Worm (Caenorhabditis elegans): ENCODE results near the gene rbc-1.

The rbc-1 gene

DNA sequence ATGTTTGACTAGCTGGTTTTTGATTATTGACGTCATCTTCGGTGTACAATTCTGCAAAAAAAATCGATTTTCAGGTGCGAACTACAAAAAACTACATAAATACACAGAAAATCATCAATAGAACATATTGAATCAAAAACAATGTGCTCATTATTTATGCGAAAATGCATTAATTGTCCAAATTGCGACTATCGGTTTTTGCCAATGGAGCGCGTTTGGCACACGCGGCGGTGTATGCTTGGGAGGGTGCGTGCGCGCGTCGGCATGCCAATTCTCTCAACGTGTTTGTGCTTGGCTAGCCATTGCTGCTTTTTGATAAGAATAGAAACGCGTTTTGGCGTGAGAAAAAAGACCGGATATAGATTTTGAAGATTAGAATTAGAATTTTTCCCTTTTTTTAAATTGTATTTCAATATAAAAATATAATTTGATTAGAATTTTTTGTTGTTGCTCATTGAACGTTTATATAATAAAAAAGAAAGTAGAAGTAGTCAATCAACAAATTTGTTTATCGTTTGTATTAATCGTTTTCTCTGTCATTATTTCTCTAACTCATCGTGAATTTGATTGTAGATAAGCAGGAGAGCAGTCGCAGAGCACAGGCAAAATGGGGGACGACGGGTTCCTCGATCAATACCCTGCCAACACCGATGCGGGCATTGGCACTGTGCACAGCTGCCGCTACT is 22.0 kb upstream of the rbc-1 start, which contains the start of the genes C44H4.4 and tap-1:
Gene C44H4.4 (minus strand): TSS at position 51 of the 686 bp plus-strand sequence.
Gene tap-1 (plus strand): TSS at position 574 of the 686 bp plus-strand sequence.
- TF ChIP-seq nhr-28 (tag; optimal IDR thresholded peaks at IDR 0.05) = peak; percentile 16
- peak; percentile 7; the same call in 1 of the 2 replicates for TF ChIP-seq hmg-1.1 (GFP tag; IDR thresholded peaks at IDR 0.05)
- TF ChIP-seq aha-1 (tag) = peak; percentile 98
- TF ChIP-seq rbr-2 (tag; optimal IDR thresholded peaks at IDR 0.05) = peak; percentile 32
- TF ChIP-seq mep-1 (tag; optimal IDR thresholded peaks at IDR 0.05) = peak; percentile 67
- TF ChIP-seq hlh-30 (tag; optimal IDR thresholded peaks at IDR 0.05; ENCODE audit: insufficient read depth) = peak; percentile 50
- peak; percentile 55 for TF ChIP-seq dmd-6 (GFP tag; IDR thresholded peaks at IDR 0.05)
- TF ChIP-seq spr-1 (tag; optimal IDR thresholded peaks at IDR 0.05) = no peak
- peak in 1 of 2 experiments; percentile 29 for TF ChIP-seq lsy-2 (tag; optimal IDR thresholded peaks at IDR 0.05)
- TF ChIP-seq nhr-11 (tag; optimal IDR thresholded peaks at IDR 0.05) = no peak
- peak; percentile 46 for TF ChIP-seq hlh-11 (tag; optimal IDR thresholded peaks at IDR 0.05)
- TF ChIP-seq mdl-1 (tag; optimal IDR thresholded peaks at IDR 0.05) = peak; percentile 38 to 64
- peak; percentile 90 for TF ChIP-seq mxl-3 (GFP tag; optimal IDR thresholded peaks at IDR 0.05)
- no peak for TF ChIP-seq ceh-20 (GFP tag; IDR thresholded peaks at IDR 0.05)
- peak; percentile 0 for TF ChIP-seq pqm-1 (tag; optimal IDR thresholded peaks at IDR 0.05)
- no peak for TF ChIP-seq daf-16 (GFP tag; optimal IDR thresholded peaks at IDR 0.05)
- TF ChIP-seq daf-16 (tag; optimal IDR thresholded peaks at IDR 0.05) = peak; percentile 59
- TF ChIP-seq Y105C5A.15 (GFP tag; IDR thresholded peaks at IDR 0.05) = no peak

DNA sequence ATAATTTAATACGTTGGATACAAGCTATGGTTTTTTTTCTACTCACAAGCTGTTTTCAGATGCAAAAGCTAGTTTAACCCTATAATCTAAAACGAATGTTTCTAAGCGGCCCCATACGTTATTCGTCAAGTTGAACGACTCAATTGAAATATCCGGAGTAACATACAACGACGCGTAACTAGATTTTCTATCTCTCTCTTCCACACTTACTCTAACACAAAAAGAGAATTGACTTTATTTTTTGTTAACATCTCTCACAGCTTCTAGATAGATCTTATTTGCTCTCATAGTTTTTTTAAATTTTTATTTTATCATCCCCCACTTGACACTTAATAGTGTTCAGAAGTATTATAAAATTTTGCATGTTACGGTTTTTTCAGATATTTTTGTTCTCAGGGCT is 18.0 kb upstream of the rbc-1 start:
- TF ChIP-seq fkh-10 (GFP tag; optimal IDR thresholded peaks at IDR 0.05) = peak; percentile 96
- TF ChIP-seq ceh-20 (GFP tag; IDR thresholded peaks at IDR 0.05) = no peak
- 0 out of 2 replicates have a peak, but pooled peaks have one; percentile 16 for TF ChIP-seq ctbp-1 (GFP tag; IDR thresholded peaks at IDR 0.05)
- no peak for TF ChIP-seq egl-43 (GFP tag; IDR thresholded peaks at IDR 0.05)
- no peak for TF ChIP-seq ztf-7 (tag; optimal IDR thresholded peaks at IDR 0.05)
- no peak for TF ChIP-seq jun-1 (tag; optimal IDR thresholded peaks at IDR 0.05)
- peak in 1 of 2 experiments; percentile 3 for TF ChIP-seq lsy-2 (tag; optimal IDR thresholded peaks at IDR 0.05)
- peak; percentile 94 for TF ChIP-seq ces-1 (GFP tag; optimal IDR thresholded peaks at IDR 0.05)
- no peak for TF ChIP-seq hlh-30 (tag; optimal IDR thresholded peaks at IDR 0.05; ENCODE audit: insufficient read depth)
- TF ChIP-seq dve-1 (tag; optimal IDR thresholded peaks at IDR 0.05; ENCODE audit: insufficient read depth) = no peak
- no peak for TF ChIP-seq ceh-44 (GFP tag; IDR thresholded peaks at IDR 0.05)
- no peak for TF ChIP-seq pha-4 (GFP tag; IDR thresholded peaks at IDR 0.05)
- no peak for TF ChIP-seq pha-4 (tag; optimal IDR thresholded peaks at IDR 0.05)
- TF ChIP-seq spr-3 (GFP tag; optimal IDR thresholded peaks at IDR 0.05) = no peak
- no peak for TF ChIP-seq zip-11 (GFP tag; IDR thresholded peaks at IDR 0.05)
- no peak for TF ChIP-seq attf-4 (tag; optimal IDR thresholded peaks at IDR 0.05)
- no peak for TF ChIP-seq spr-1 (tag; optimal IDR thresholded peaks at IDR 0.05)
- no peak for TF ChIP-seq ceh-62 (tag; optimal IDR thresholded peaks at IDR 0.05)
- no peak for TF ChIP-seq mxl-3 (GFP tag; optimal IDR thresholded peaks at IDR 0.05)
- TF ChIP-seq nhr-6 (tag; optimal IDR thresholded peaks at IDR 0.05) = no peak
- no peak for TF ChIP-seq cey-2 (tag; optimal IDR thresholded peaks at IDR 0.05; ENCODE audit: borderline replicate concordance, insufficient read depth)
- TF ChIP-seq gei-8 (GFP tag; optimal IDR thresholded peaks at IDR 0.05) = no peak
- no peak for TF ChIP-seq nhr-25 (tag; optimal IDR thresholded peaks at IDR 0.05; ENCODE audit: borderline replicate concordance, insufficient read depth)
- TF ChIP-seq pqm-1 (tag; optimal IDR thresholded peaks at IDR 0.05) = no peak
- TF ChIP-seq daf-19 (GFP tag; conservative IDR thresholded peaks at IDR 0.05) = no peak
- TF ChIP-seq sdz-12 (GFP tag; optimal IDR thresholded peaks at IDR 0.05) = no peak
- TF ChIP-seq F37D6.2 (tag; optimal IDR thresholded peaks at IDR 0.05) = no peak
- no peak for TF ChIP-seq mes-2 (tag; optimal IDR thresholded peaks at IDR 0.05; ENCODE audit: poor library complexity, severe bottlenecking)
- no peak for TF ChIP-seq mxl-2 (GFP tag; conservative IDR thresholded peaks at IDR 0.05)
- TF ChIP-seq Y5F2A.4 (GFP tag; optimal IDR thresholded peaks at IDR 0.05) = no peak
